Fruit fly (Drosophila melanogaster): ENCODE results near the gene Cox10.

The Cox10 gene

DNA sequence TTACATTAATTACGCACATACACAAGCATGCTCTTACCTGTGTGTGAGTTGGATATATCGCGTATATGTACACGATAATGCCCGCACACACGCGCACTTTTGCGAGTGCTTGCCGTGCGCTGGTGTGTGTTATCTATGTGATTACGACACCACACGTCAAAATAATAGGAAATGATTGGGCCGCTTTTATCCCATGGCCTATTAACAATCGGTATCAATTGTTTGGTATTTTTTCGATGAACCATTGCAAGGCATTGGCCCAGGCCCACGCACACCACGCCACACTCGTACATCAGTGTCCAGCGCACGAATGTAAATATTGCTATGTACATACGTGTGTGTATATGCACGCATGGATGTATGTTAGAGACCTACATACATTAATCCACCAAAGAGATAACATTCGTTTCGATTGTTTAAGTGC lies 3.6 kb downstream of the Cox10 start:
- TF ChIP-seq CG9948 (tag; optimal IDR thresholded peaks at IDR 0.05) = peak; percentile 5
- peak; percentile 14 for TF ChIP-seq CG15710 (tag; optimal IDR thresholded peaks at IDR 0.05)
- TF ChIP-seq Ets98B (GFP tag; IDR thresholded peaks at IDR 0.05) = peak; percentile 64; the same call in 1 of the 2 replicates
- peak; percentile 84 for TF ChIP-seq EcR (GFP tag; optimal IDR thresholded peaks at IDR 0.05)
- peak; percentile 63 for TF ChIP-seq Pif1B (GFP tag; optimal IDR thresholded peaks at IDR 0.05)
- TF ChIP-seq Pif1A (GFP tag; optimal IDR thresholded peaks at IDR 0.05) = no peak
- no peak for TF ChIP-seq D1 (tag; optimal IDR thresholded peaks at IDR 0.05)
- TF ChIP-seq CG12605 (GFP tag; IDR thresholded peaks at IDR 0.05) = no peak
- TF ChIP-seq CG10348 (GFP tag; IDR thresholded peaks at IDR 0.05) = no peak
- peak; percentile 28 for TF ChIP-seq CG17806 (tag; optimal IDR thresholded peaks at IDR 0.05)
- peak; percentile 51; the same call in 1 of the 2 replicates for TF ChIP-seq CG32121 (GFP tag; IDR thresholded peaks at IDR 0.05)
- TF ChIP-seq rn (GFP tag; IDR thresholded peaks at IDR 0.05) = no peak
- no peak for TF ChIP-seq CG4496 (GFP tag; IDR thresholded peaks at IDR 0.05)
- no peak for TF ChIP-seq CG8159 (tag; optimal IDR thresholded peaks at IDR 0.05)
- peak; percentile 48 for TF ChIP-seq CG34367 (tag; optimal IDR thresholded peaks at IDR 0.05)
- peak; percentile 28 for TF ChIP-seq gl (tag; optimal IDR thresholded peaks at IDR 0.05)
- TF ChIP-seq CG14655 (GFP tag; optimal IDR thresholded peaks at IDR 0.05) = no peak
- TF ChIP-seq fd96Ca (GFP tag; IDR thresholded peaks at IDR 0.05) = no peak
- peak; percentile 21 for TF ChIP-seq CG8301 (tag; optimal IDR thresholded peaks at IDR 0.05)
- TF ChIP-seq CG13204 (GFP tag; optimal IDR thresholded peaks at IDR 0.05) = no peak
- peak; percentile 30 for TF ChIP-seq Snoo (tag; optimal IDR thresholded peaks at IDR 0.05)

DNA sequence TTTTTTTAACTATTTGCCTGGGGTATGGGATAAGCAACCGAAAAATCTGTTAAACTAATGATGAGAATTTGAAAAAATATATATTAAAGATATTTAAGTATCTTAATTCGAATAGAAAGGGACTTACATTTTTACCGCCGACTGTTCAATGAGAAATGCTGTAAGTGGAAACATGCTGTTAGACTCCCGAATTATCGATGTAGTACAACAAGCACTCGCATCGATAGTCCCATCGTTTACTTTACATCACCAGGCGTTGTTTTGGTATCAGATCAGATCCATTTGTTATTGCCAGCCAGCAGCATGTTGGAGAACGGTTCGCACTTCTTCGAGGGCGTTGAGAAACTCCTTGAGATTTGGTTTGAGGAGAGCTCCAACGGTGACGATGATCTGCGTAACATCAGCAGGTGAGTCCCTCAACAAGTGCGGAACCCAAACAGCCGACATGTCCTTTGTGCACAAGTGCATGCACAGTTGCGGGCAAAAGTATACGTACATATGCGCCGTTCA lies 8.0 kb downstream of the Cox10 start, which contains the start of gene SamDC:
SamDC (plus strand) TSS at position 246 of the 510 bp plus-strand sequence.
- TF ChIP-seq CG14655 (GFP tag; optimal IDR thresholded peaks at IDR 0.05) (no peak), CG32121 (GFP tag; IDR thresholded peaks at IDR 0.05) (peak; percentile 11; the same call in 1 of the 2 replicates), CG9948 (tag; optimal IDR thresholded peaks at IDR 0.05) (peak; percentile 3), rn (GFP tag; IDR thresholded peaks at IDR 0.05) (no peak), Snoo (tag; optimal IDR thresholded peaks at IDR 0.05) (peak; percentile 25), CG15710 (tag; optimal IDR thresholded peaks at IDR 0.05) (peak; percentile 36), EcR (GFP tag; optimal IDR thresholded peaks at IDR 0.05) (no peak), Pif1A (GFP tag; optimal IDR thresholded peaks at IDR 0.05) (peak; percentile 19), CG8159 (tag; optimal IDR thresholded peaks at IDR 0.05) (peak; percentile 39), Ets98B (GFP tag; IDR thresholded peaks at IDR 0.05) (peak; percentile 36; the same call in 1 of the 2 replicates), CG4496 (GFP tag; IDR thresholded peaks at IDR 0.05) (no peak), CG12605 (GFP tag; IDR thresholded peaks at IDR 0.05) (0 out of 2 replicates have a peak, but pooled peaks have one; percentile 23)

DNA sequence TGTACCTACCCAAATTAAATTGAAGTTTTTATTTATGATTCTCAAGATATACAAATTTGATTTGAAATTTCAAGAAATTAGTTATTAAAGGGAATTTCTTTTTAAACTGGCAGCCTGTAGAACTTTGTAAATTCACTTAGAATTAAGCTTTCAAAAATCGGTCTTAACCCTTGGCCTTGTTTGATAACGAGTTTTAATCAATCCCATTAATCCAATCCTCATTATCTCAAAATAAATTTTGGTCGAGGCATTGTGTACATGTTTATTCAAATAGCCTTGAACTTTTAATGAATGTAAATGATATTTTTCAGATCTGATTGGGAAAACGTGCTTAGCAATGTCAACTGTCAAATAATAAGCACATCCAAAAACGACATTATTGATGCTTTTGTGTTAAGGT lies 8.6 kb downstream of the Cox10 start:
- no peak for TF ChIP-seq Ets98B (GFP tag; IDR thresholded peaks at IDR 0.05)
- no peak for TF ChIP-seq Pif1B (GFP tag; optimal IDR thresholded peaks at IDR 0.05)
- no peak for TF ChIP-seq CG4496 (GFP tag; IDR thresholded peaks at IDR 0.05)
- TF ChIP-seq gl (tag; optimal IDR thresholded peaks at IDR 0.05) = no peak
- no peak for TF ChIP-seq D1 (tag; optimal IDR thresholded peaks at IDR 0.05)
- no peak for TF ChIP-seq CG10348 (GFP tag; IDR thresholded peaks at IDR 0.05)

DNA sequence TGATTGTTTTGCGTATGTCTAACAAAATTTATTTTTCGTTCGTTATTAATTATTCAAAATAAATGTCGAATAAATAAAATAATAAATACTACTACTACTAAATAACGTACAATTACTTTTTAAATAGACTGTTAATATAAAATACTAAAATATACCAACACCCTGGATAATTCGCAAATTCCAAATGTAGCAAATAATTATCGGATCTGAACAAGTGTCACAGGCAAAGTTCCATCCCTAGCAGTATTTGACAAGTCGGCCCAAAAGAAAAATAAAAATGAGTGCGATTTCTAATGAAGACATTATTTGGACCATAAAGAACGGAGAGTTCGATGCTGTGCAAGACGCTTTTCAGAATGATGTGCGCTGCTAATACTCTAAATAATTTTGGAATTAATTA lies 10.1 kb downstream of the Cox10 start, which contains the start of gene CG31715:
CG31715 (plus strand) TSS at position 212 of the 400 bp plus-strand sequence.
- TF ChIP-seq Snoo (tag; optimal IDR thresholded peaks at IDR 0.05) (peak; percentile 13), rn (GFP tag; IDR thresholded peaks at IDR 0.05) (no peak), CG4496 (GFP tag; IDR thresholded peaks at IDR 0.05) (no peak), D1 (tag; optimal IDR thresholded peaks at IDR 0.05) (no peak), CG9948 (tag; optimal IDR thresholded peaks at IDR 0.05) (peak; percentile 4), CG15710 (tag; optimal IDR thresholded peaks at IDR 0.05) (peak; percentile 6), CG17806 (tag; optimal IDR thresholded peaks at IDR 0.05) (peak; percentile 7), gl (tag; optimal IDR thresholded peaks at IDR 0.05) (no peak), EcR (GFP tag; optimal IDR thresholded peaks at IDR 0.05) (no peak)

DNA sequence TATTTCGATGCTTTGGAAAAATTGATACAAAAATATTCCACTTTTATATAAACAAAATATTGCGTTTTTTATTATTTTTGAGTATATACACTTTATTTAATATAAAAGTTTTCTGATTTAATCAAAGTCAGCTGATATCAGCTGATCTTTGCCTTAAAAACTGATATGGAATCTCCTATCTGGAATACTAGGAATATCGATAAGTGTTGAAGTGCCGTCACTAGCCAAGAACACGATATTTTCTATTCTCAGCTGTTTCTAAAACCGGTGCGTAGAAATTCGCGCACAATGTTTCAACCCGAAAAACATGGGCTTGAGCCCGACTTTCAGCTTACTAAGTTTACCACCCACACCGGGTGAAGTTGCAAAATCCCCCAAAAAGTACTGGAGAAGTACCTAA lies 11.2 kb downstream of the Cox10 start, which contains the start of gene Sps2:
Sps2 (plus strand) TSS at position 124 of the 400 bp plus-strand sequence.
- TF ChIP-seq CG15710 (tag; optimal IDR thresholded peaks at IDR 0.05) (no peak), CG9948 (tag; optimal IDR thresholded peaks at IDR 0.05) (no peak), CG13204 (GFP tag; optimal IDR thresholded peaks at IDR 0.05) (no peak), CG10348 (GFP tag; IDR thresholded peaks at IDR 0.05) (no peak), CG34367 (tag; optimal IDR thresholded peaks at IDR 0.05) (no peak), Pif1B (GFP tag; optimal IDR thresholded peaks at IDR 0.05) (no peak), CG12605 (GFP tag; IDR thresholded peaks at IDR 0.05) (no peak), gl (tag; optimal IDR thresholded peaks at IDR 0.05) (no peak), rn (GFP tag; IDR thresholded peaks at IDR 0.05) (no peak), CG8301 (tag; optimal IDR thresholded peaks at IDR 0.05) (no peak), D1 (tag; optimal IDR thresholded peaks at IDR 0.05) (no peak), CG4496 (GFP tag; IDR thresholded peaks at IDR 0.05) (no peak), CG14655 (GFP tag; optimal IDR thresholded peaks at IDR 0.05) (no peak)

DNA sequence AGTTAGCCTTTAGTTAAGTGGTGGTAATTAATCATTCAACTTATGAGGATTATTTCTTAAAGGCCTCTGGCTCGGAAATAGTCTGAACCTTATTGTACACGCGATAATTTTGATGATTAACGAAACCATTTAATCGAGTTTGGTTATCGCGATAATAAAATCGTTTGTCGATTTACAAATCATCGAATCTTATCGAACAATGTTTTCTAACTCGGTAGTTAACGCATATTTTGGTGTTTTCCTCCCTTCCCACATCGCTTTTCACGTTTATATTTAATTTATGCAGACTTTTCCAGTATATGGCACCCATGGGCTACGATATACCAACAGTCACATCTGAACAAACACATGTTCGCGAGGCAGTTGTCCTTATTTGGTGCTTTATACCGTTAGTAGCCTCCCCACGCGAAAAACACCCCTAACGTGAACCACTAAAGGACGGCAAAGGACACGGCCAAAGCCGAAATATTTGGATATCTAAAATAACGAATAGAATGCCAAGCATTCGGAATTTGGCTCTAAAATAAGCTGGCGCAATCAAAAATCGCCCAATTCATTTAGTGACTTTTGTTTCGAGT lies 12.8 kb downstream of the Cox10 start, which contains the start of gene Frmd5:
Frmd5 (plus strand) TSS at position 414 of the 578 bp plus-strand sequence.
- no peak for TF ChIP-seq CG8301 (tag; optimal IDR thresholded peaks at IDR 0.05)
- no peak for TF ChIP-seq CG10348 (GFP tag; IDR thresholded peaks at IDR 0.05)
- TF ChIP-seq D1 (tag; optimal IDR thresholded peaks at IDR 0.05) = no peak
- no peak for TF ChIP-seq Snoo (tag; optimal IDR thresholded peaks at IDR 0.05)
